Fruit fly (Drosophila melanogaster) whole organism, larva: Measurements from ENCODE around the gene Pfrx.

ENCODE experiments used
- noc ChIP-seq: fragments of 200-800 bp; sonication (Bioruptor generic); optimal IDR thresholded peaks from 3 replicates; lab custom pipeline; 2019; ENCODE audit warnings: missing biosample characterization, mild to moderate bottlenecking, missing genetic modification characterization, moderate library complexity

The Pfrx gene

DNA sequence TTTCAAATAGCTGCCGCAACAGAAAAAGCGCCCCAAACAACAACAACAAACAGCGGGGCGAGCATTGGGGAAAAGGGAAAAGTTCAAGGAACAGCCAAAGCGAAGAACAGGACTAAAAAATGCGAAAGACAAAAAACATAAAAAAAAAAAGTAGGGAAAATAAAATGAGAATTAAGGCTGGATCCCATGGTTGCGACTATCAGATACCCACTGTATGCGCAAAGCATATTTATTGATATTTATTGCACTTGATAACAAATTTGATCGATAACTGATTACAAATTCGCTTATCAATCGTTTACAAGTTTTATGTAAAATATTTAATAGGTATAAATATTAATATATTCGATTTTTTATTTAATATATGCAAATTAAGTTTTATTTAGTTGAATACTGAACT lies 54.3 kb downstream of the Pfrx start:
- TF ChIP-seq noc (tag; lab: Kevin White, UChicago) = no peak
